Fruit fly (Drosophila melanogaster): ENCODE results near the gene CG14443.

Gene CG14443

DNA sequence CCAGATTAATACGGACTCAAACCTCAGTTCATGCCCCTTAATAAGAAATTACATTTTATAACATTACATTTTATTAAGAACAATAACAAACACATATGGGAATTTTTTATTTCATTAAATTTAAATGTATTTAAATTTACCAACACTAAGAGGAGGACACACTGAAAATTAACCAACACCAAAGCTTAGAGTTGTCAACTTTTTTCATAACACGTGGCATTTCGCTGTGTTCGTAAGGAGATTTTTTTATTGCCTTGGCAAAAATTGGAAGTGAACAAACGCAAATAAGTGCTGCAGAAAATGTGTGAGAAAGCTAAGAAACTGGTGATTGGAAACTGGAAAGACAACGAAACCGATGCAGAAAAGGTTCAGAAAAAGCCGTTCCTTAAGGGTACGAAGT lies at the start of gene CG14443:
Gene CG14443 (plus strand): TSS at position 301 of the 400 bp plus-strand sequence.
- TF ChIP-seq fd59A (GFP tag; optimal IDR thresholded peaks at IDR 0.05) (no peak), CG3032 (tag; optimal IDR thresholded peaks at IDR 0.05) (no peak), CG1621 (tag; optimal IDR thresholded peaks at IDR 0.05) (no peak), Hr39 (GFP tag; optimal IDR thresholded peaks at IDR 0.05) (no peak), Eip78C (GFP tag) (no peak), CG10669 (GFP tag; optimal IDR thresholded peaks at IDR 0.05) (no peak), dac (GFP tag; optimal IDR thresholded peaks at IDR 0.05) (no peak), acj6 (GFP tag; optimal IDR thresholded peaks at IDR 0.05) (no peak), CG11294 (GFP tag; IDR thresholded peaks at IDR 0.05) (no peak), svp (GFP tag) (no peak), CG32006 (GFP tag; optimal IDR thresholded peaks at IDR 0.05) (no peak), cyc (GFP tag; optimal IDR thresholded peaks at IDR 0.05) (no peak), CG6808 (GFP tag; optimal IDR thresholded peaks at IDR 0.05) (no peak), Smox (GFP tag; optimal IDR thresholded peaks at IDR 0.05) (no peak), net (GFP tag; optimal IDR thresholded peaks at IDR 0.05) (no peak), Eip93F (GFP tag; optimal IDR thresholded peaks at IDR 0.05) (no peak)

DNA sequence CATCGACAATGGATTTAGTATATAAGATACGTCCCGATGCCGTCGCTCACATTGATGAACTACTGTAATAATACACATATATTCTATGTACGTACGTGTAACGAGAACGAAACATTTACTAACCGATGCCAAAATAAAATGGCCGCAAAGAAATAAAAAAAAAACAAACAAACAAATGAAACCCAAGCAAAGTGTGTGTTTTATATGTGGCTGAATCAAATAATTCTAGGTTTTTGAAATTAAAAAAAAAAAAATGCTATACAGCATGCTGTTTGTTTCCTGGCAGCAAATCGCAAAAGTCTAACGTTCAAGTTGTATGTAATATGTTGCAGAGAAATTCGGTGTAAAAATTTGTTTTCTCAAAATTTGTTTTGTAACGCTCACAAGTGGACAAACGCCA lies 44.8 kb upstream of the CG14443 start, which contains the start of gene CG17717:
Gene CG17717 (plus strand): TSS at position 301 of the 400 bp plus-strand sequence.
- no peak for TF ChIP-seq CG11762 (GFP tag; optimal IDR thresholded peaks at IDR 0.05; ENCODE audit: insufficient read depth)
- no peak for TF ChIP-seq CG9139 (GFP tag; optimal IDR thresholded peaks at IDR 0.05)

dm6 chrX:6590681-6591289 lies 43.0 kb upstream of the CG14443 start, which contains the start of gene Pat1:
Pat1 (plus strand) TSS chrX:6590776.
- TF ChIP-seq Smox (GFP tag; optimal IDR thresholded peaks at IDR 0.05) (no peak), ss (GFP tag; optimal IDR thresholded peaks at IDR 0.05) (peak in 1 of 2 experiments; percentile 43), cyc (GFP tag; optimal IDR thresholded peaks at IDR 0.05) (peak; percentile 24), acj6 (GFP tag; optimal IDR thresholded peaks at IDR 0.05) (no peak), CG1621 (tag; optimal IDR thresholded peaks at IDR 0.05) (no peak), CG6854 (GFP tag; optimal IDR thresholded peaks at IDR 0.05) (peak; percentile 20), CG4318 (GFP tag; optimal IDR thresholded peaks at IDR 0.05) (no peak), esn (GFP tag; optimal IDR thresholded peaks at IDR 0.05) (peak; percentile 5), CG6792 (GFP tag; optimal IDR thresholded peaks at IDR 0.05) (no peak), pdm3 (GFP tag; optimal IDR thresholded peaks at IDR 0.05) (no peak), CG6276 (GFP tag; optimal IDR thresholded peaks at IDR 0.05) (peak; percentile 23), fd59A (GFP tag; optimal IDR thresholded peaks at IDR 0.05) (no peak), svp (GFP tag) (peak; percentile 51), Blimp-1 (GFP tag; optimal IDR thresholded peaks at IDR 0.05) (peak; percentile 96), Eip78C (GFP tag) (peak; percentile 74), spab (GFP tag; optimal IDR thresholded peaks at IDR 0.05) (no peak), vri (GFP tag; optimal IDR thresholded peaks at IDR 0.05) (no peak), fkh (GFP tag; optimal IDR thresholded peaks at IDR 0.05) (no peak), Sox102F (GFP tag; optimal IDR thresholded peaks at IDR 0.05) (peak; percentile 0), fd85E (GFP tag; optimal IDR thresholded peaks at IDR 0.05) (no peak), CG32006 (GFP tag; optimal IDR thresholded peaks at IDR 0.05) (no peak), Gug (GFP tag; IDR thresholded peaks at IDR 0.05) (no peak), Ets96B (tag; optimal IDR thresholded peaks at IDR 0.05) (no peak), CG6808 (GFP tag; optimal IDR thresholded peaks at IDR 0.05) (no peak), CG15336 (GFP tag; IDR thresholded peaks at IDR 0.05) (0 out of 2 replicates have a peak, but pooled peaks have one; percentile 31), Ets21C (GFP tag; optimal IDR thresholded peaks at IDR 0.05) (no peak), CG9139 (GFP tag; optimal IDR thresholded peaks at IDR 0.05) (no peak), Hr4 (GFP tag; optimal IDR thresholded peaks at IDR 0.05) (no peak), CG3919 (GFP tag; optimal IDR thresholded peaks at IDR 0.05) (peak; percentile 40), CG34406 (GFP tag; optimal IDR thresholded peaks at IDR 0.05) (no peak), achi (GFP tag; optimal IDR thresholded peaks at IDR 0.05) (no peak), Sox14 (GFP tag; optimal IDR thresholded peaks at IDR 0.05) (peak; percentile 22), eg (GFP tag; IDR thresholded peaks at IDR 0.05) (0 out of 3 replicates have a peak, but pooled peaks have one; percentile 30), dsx (GFP tag; optimal IDR thresholded peaks at IDR 0.05; ENCODE audit: poor library complexity, severe bottlenecking) (no peak), lz (GFP tag; optimal IDR thresholded peaks at IDR 0.05) (peak; percentile 9), CG8119 (GFP tag; IDR thresholded peaks at IDR 0.05) (no peak; the same call in 2 of the 3 replicates), Lpt (GFP tag; optimal IDR thresholded peaks at IDR 0.05) (no peak), Hr39 (GFP tag; optimal IDR thresholded peaks at IDR 0.05) (no peak), CG6163 (GFP tag; IDR thresholded peaks at IDR 0.05) (no peak)
